Worm (Caenorhabditis elegans): Measurements from ENCODE around the gene C42D4.13.

C42D4.13 gene

DNA sequence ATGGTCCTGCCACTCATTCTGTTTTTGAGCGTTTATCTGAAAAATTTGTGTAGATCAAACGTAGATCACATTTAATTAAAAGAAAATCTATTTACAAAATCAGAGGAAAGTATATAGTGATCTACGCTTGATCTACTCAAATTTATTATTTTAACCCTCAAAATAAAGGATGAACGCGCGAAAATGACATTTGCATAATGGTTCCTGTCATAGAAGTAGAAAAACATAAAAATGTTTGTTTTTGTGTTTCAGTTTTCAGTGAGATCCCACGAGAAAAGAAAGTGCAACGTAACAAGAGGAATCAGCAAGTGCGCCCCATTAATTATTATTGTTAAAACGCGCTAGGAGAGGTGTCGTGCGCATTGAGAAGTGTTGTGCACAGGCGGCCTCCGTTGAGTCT is 23.4 kb upstream of the C42D4.13 start (continued):
- no peak for TF ChIP-seq nhr-120 (GFP tag; IDR thresholded peaks at IDR 0.05)
- no peak for TF ChIP-seq B0261.1 (tag; optimal IDR thresholded peaks at IDR 0.05)
- TF ChIP-seq C06A6.2 (GFP tag; conservative IDR thresholded peaks at IDR 0.05): no peak
- TF ChIP-seq pbrm-1 (GFP tag; IDR thresholded peaks at IDR 0.05): no peak
- TF ChIP-seq nhr-90 (tag; optimal IDR thresholded peaks at IDR 0.05): no peak
- TF ChIP-seq snpc-1.3 (tag; optimal IDR thresholded peaks at IDR 0.05; ENCODE audit: insufficient read depth): no peak
- no peak for TF ChIP-seq unc-130 (GFP tag; optimal IDR thresholded peaks at IDR 0.05)
- no peak for TF ChIP-seq Y53F4B.3 (GFP tag; IDR thresholded peaks at IDR 0.05)
- TF ChIP-seq F39B2.1 (GFP tag; IDR thresholded peaks at IDR 0.05): no peak
- no peak for TF ChIP-seq pha-4 (tag; optimal IDR thresholded peaks at IDR 0.05)
- TF ChIP-seq B0035.1 (tag; optimal IDR thresholded peaks at IDR 0.05): no peak
- no peak for TF ChIP-seq F57C9.4 (tag; optimal IDR thresholded peaks at IDR 0.05)
- TF ChIP-seq madf-6 (GFP tag; IDR thresholded peaks at IDR 0.05): peak; percentile 90
- no peak for TF ChIP-seq ztf-6 (GFP tag; IDR thresholded peaks at IDR 0.05)
- no peak for TF ChIP-seq lsl-1 (GFP tag; optimal IDR thresholded peaks at IDR 0.05)
- no peak for TF ChIP-seq C17E4.6 (GFP tag; IDR thresholded peaks at IDR 0.05)
- TF ChIP-seq tbx-9 (tag; optimal IDR thresholded peaks at IDR 0.05; ENCODE audit: borderline replicate concordance): no peak
- TF ChIP-seq egl-44 (GFP tag; IDR thresholded peaks at IDR 0.05): no peak
- no peak for TF ChIP-seq chd-7 (tag; optimal IDR thresholded peaks at IDR 0.05)
- TF ChIP-seq hrde-1 (tag; optimal IDR thresholded peaks at IDR 0.05; ENCODE audit: borderline replicate concordance): no peak
- TF ChIP-seq nhr-179 (tag; optimal IDR thresholded peaks at IDR 0.05): no peak
- TF ChIP-seq F57A8.1 (GFP tag; optimal IDR thresholded peaks at IDR 0.05): no peak
- TF ChIP-seq efl-1 (GFP tag; optimal IDR thresholded peaks at IDR 0.05): peak; percentile 81
- no peak for TF ChIP-seq attf-5 (GFP tag; optimal IDR thresholded peaks at IDR 0.05)
- 0 out of 2 replicates have a peak, but pooled peaks have one; percentile 16 for TF ChIP-seq ceh-91 (GFP tag; IDR thresholded peaks at IDR 0.05)
- no peak for TF ChIP-seq Y95B8A.8 (GFP tag; IDR thresholded peaks at IDR 0.05)
- no peak for TF ChIP-seq nfya-1 (tag; optimal IDR thresholded peaks at IDR 0.05; ENCODE audit: borderline replicate concordance, insufficient read depth)
- TF ChIP-seq lin-40 (tag; optimal IDR thresholded peaks at IDR 0.05): no peak
- TF ChIP-seq zfh-2 (GFP tag; conservative IDR thresholded peaks at IDR 0.05): no peak
- no peak; the same call in 1 of the 2 replicates for TF ChIP-seq D2030.7 (GFP tag; IDR thresholded peaks at IDR 0.05)
- no peak for TF ChIP-seq repo-1 (tag; optimal IDR thresholded peaks at IDR 0.05)
- no peak for TF ChIP-seq gei-17 (GFP tag; optimal IDR thresholded peaks at IDR 0.05)
- TF ChIP-seq sea-2 (GFP tag; IDR thresholded peaks at IDR 0.05): no peak
- TF ChIP-seq madf-8 (GFP tag; conservative IDR thresholded peaks at IDR 0.05): peak; percentile 67
- peak; percentile 42 for TF ChIP-seq xnd-1 (tag; optimal IDR thresholded peaks at IDR 0.05)

DNA sequence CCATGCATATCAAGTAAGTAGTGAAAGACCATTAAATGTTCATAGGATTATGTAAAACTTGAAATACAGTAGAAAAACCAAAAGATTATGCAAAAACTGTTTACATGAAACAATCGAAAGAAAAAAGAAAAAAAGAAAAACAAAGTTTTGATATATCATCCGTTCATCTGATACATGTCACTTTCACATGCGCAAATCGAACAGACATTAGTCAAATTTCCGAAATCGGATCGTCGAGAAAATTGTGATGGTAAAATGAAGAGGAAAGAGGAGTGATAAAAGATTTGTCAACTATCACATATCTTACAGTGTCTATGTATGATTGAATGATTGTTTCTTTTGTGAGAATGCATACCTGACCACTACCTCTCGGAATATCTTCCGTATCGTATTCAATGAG is 21.0 kb upstream of the C42D4.13 start:
- TF ChIP-seq zfh-2 (GFP tag; conservative IDR thresholded peaks at IDR 0.05) (no peak), ztf-26 (tag; optimal IDR thresholded peaks at IDR 0.05) (no peak), somi-1 (GFP tag; optimal IDR thresholded peaks at IDR 0.05) (no peak), ztf-25 (GFP tag; IDR thresholded peaks at IDR 0.05) (no peak), snpc-1.1 (tag; optimal IDR thresholded peaks at IDR 0.05; ENCODE audit: insufficient read depth) (no peak)
